Fruit fly (Drosophila melanogaster): ENCODE data around the gene CG15059.

CG15059 gene

dm6 chrX:18294031-18294430, 34.7 kb upstream of the CG15059 start (continued):
- TF ChIP-seq vri (GFP tag; optimal IDR thresholded peaks at IDR 0.05) (peak; percentile 80), Ets21C (GFP tag; optimal IDR thresholded peaks at IDR 0.05) (peak; percentile 90), CG32006 (GFP tag; optimal IDR thresholded peaks at IDR 0.05) (peak; percentile 81), net (GFP tag; optimal IDR thresholded peaks at IDR 0.05) (peak; percentile 85), Hr4 (GFP tag; optimal IDR thresholded peaks at IDR 0.05) (peak; percentile 82), CG16779 (tag; optimal IDR thresholded peaks at IDR 0.05) (peak; percentile 57), CG6854 (GFP tag; optimal IDR thresholded peaks at IDR 0.05) (peak; percentile 87), esn (GFP tag; optimal IDR thresholded peaks at IDR 0.05) (peak; percentile 92)

- TF ChIP-seq CG16779 (tag; optimal IDR thresholded peaks at IDR 0.05): no peak
- peak; percentile 39 for TF ChIP-seq svp (GFP tag)
Measured at dm6 chrX:18288652-18289051, 29.3 kb upstream of the CG15059 start.

- no peak for TF ChIP-seq CG8632 (GFP tag; optimal IDR thresholded peaks at IDR 0.05)
- no peak for TF ChIP-seq Hr4 (GFP tag; optimal IDR thresholded peaks at IDR 0.05)
- TF ChIP-seq CG11762 (GFP tag; optimal IDR thresholded peaks at IDR 0.05; ENCODE audit: insufficient read depth): no peak
- no peak for TF ChIP-seq Sox15 (GFP tag; optimal IDR thresholded peaks at IDR 0.05)
- TF ChIP-seq CG9139 (GFP tag; optimal IDR thresholded peaks at IDR 0.05): no peak
- no peak for TF ChIP-seq CG1621 (tag; optimal IDR thresholded peaks at IDR 0.05)
- TF ChIP-seq CG10669 (GFP tag; optimal IDR thresholded peaks at IDR 0.05): no peak
- no peak for TF ChIP-seq svp (GFP tag)
- no peak for TF ChIP-seq CG6808 (GFP tag; optimal IDR thresholded peaks at IDR 0.05)
- TF ChIP-seq CG6792 (GFP tag; optimal IDR thresholded peaks at IDR 0.05): no peak
- TF ChIP-seq Eip93F (GFP tag; optimal IDR thresholded peaks at IDR 0.05): no peak
- no peak for TF ChIP-seq Sox102F (GFP tag; optimal IDR thresholded peaks at IDR 0.05)
- TF ChIP-seq fd59A (GFP tag; optimal IDR thresholded peaks at IDR 0.05): no peak
- TF ChIP-seq CG34406 (GFP tag; optimal IDR thresholded peaks at IDR 0.05): no peak
Measured at dm6 chrX:18287587-18287986, 28.3 kb upstream of the CG15059 start.

dm6 chrX:18285215-18285614, 25.9 kb upstream of the CG15059 start:
- TF ChIP-seq Met (GFP tag; optimal IDR thresholded peaks at IDR 0.05): no peak
- no peak for TF ChIP-seq Ets21C (GFP tag; optimal IDR thresholded peaks at IDR 0.05)
- no peak for TF ChIP-seq CG1621 (tag; optimal IDR thresholded peaks at IDR 0.05)
- no peak for TF ChIP-seq CG6276 (GFP tag; optimal IDR thresholded peaks at IDR 0.05)
- no peak for TF ChIP-seq vri (GFP tag; optimal IDR thresholded peaks at IDR 0.05)
- TF ChIP-seq eg (GFP tag; IDR thresholded peaks at IDR 0.05): no peak
- no peak for TF ChIP-seq ss (GFP tag; optimal IDR thresholded peaks at IDR 0.05)
- TF ChIP-seq CG11902 (GFP tag; optimal IDR thresholded peaks at IDR 0.05): no peak
- no peak for TF ChIP-seq CG6808 (GFP tag; optimal IDR thresholded peaks at IDR 0.05)
- no peak for TF ChIP-seq Sox102F (GFP tag; optimal IDR thresholded peaks at IDR 0.05)
- no peak for TF ChIP-seq CG7368 (GFP tag; optimal IDR thresholded peaks at IDR 0.05)
- no peak for TF ChIP-seq Hr39 (GFP tag; optimal IDR thresholded peaks at IDR 0.05)
- no peak for TF ChIP-seq CG9139 (GFP tag; optimal IDR thresholded peaks at IDR 0.05)
- TF ChIP-seq CG8632 (GFP tag; optimal IDR thresholded peaks at IDR 0.05): no peak
- no peak for TF ChIP-seq CG11294 (GFP tag; IDR thresholded peaks at IDR 0.05)
- no peak for TF ChIP-seq Blimp-1 (GFP tag; optimal IDR thresholded peaks at IDR 0.05)
- no peak for TF ChIP-seq CG6854 (GFP tag; optimal IDR thresholded peaks at IDR 0.05)
- TF ChIP-seq spab (GFP tag; optimal IDR thresholded peaks at IDR 0.05): no peak
- no peak for TF ChIP-seq Lpt (GFP tag; optimal IDR thresholded peaks at IDR 0.05)

dm6 chrX:18282381-18282813, 23.1 kb upstream of the CG15059 start:
- no peak for TF ChIP-seq Eip93F (GFP tag; optimal IDR thresholded peaks at IDR 0.05)
- TF ChIP-seq Eip78C (GFP tag): peak; percentile 45
- TF ChIP-seq vri (GFP tag; optimal IDR thresholded peaks at IDR 0.05): peak; percentile 41
- TF ChIP-seq acj6 (GFP tag; optimal IDR thresholded peaks at IDR 0.05): no peak
- no peak for TF ChIP-seq Sox102F (GFP tag; optimal IDR thresholded peaks at IDR 0.05)
- no peak for TF ChIP-seq CG11762 (GFP tag; optimal IDR thresholded peaks at IDR 0.05; ENCODE audit: insufficient read depth)
- no peak for TF ChIP-seq CG10669 (GFP tag; optimal IDR thresholded peaks at IDR 0.05)
- TF ChIP-seq CG6854 (GFP tag; optimal IDR thresholded peaks at IDR 0.05): peak; percentile 16
- TF ChIP-seq Ets21C (GFP tag; optimal IDR thresholded peaks at IDR 0.05): no peak
- TF ChIP-seq CG8632 (GFP tag; optimal IDR thresholded peaks at IDR 0.05): no peak
- TF ChIP-seq pdm3 (GFP tag; optimal IDR thresholded peaks at IDR 0.05): no peak
- TF ChIP-seq Sox15 (GFP tag; optimal IDR thresholded peaks at IDR 0.05): no peak
- TF ChIP-seq net (GFP tag; optimal IDR thresholded peaks at IDR 0.05): no peak
- TF ChIP-seq achi (GFP tag; optimal IDR thresholded peaks at IDR 0.05): no peak
- no peak for TF ChIP-seq lz (GFP tag; optimal IDR thresholded peaks at IDR 0.05)
- no peak for TF ChIP-seq CG3032 (tag; optimal IDR thresholded peaks at IDR 0.05)
- no peak for TF ChIP-seq CG7368 (GFP tag; optimal IDR thresholded peaks at IDR 0.05)
- TF ChIP-seq CG6276 (GFP tag; optimal IDR thresholded peaks at IDR 0.05): no peak
- TF ChIP-seq CG16779 (tag; optimal IDR thresholded peaks at IDR 0.05): no peak
- no peak for TF ChIP-seq dac (GFP tag; optimal IDR thresholded peaks at IDR 0.05)
- TF ChIP-seq CG1621 (tag; optimal IDR thresholded peaks at IDR 0.05): no peak
- TF ChIP-seq Hr38 (GFP tag; optimal IDR thresholded peaks at IDR 0.05): no peak
- TF ChIP-seq Met (GFP tag; optimal IDR thresholded peaks at IDR 0.05): no peak
- peak; percentile 36; the same call in 1 of the 3 replicates for TF ChIP-seq CG8119 (GFP tag; IDR thresholded peaks at IDR 0.05)
- TF ChIP-seq CG15336 (GFP tag; IDR thresholded peaks at IDR 0.05): no peak

All from whole organism, prepupa.